Worm (Caenorhabditis elegans) whole organism, L4 larva: ENCODE data around the gene clec-148.

ENCODE experiments used
- F10B5.3 ChIP-seq: sonication (generic microtip); optimal IDR thresholded peaks from 2 replicates; lab custom pipeline; 2016; ENCODE audit warnings: mild to moderate bottlenecking, missing genetic modification characterization, missing compliant biosample characterization
- F44E2.7 ChIP-seq: fragments of 200-800 bp; sonication (Bioruptor generic); IDR thresholded peaks from 2 replicates; pipeline ENCODE4 v2.1.2; 2022; ENCODE audit warnings: missing genetic modification characterization, missing compliant biosample characterization
- R02D3.7 ChIP-seq: fragments of 150-350 bp; sonication (generic microtip); optimal IDR thresholded peaks from 3 replicates; lab custom pipeline; 2014; ENCODE audit warnings: missing biosample characterization, missing genetic modification characterization
- Y48G9A.11 ChIP-seq: fragments of 200-800 bp; sonication (Bioruptor generic); IDR thresholded peaks from 2 replicates; pipeline ENCODE4 v1.3.6; 2022; ENCODE audit warnings: missing genetic modification reagents, missing genetic modification characterization, missing compliant biosample characterization
- Y5F2A.4 ChIP-seq: fragments of 200-800 bp; sonication (Bioruptor generic); optimal IDR thresholded peaks from 2 replicates; lab custom pipeline; 2018; ENCODE audit warnings: mild to moderate bottlenecking, missing genetic modification characterization, missing compliant biosample characterization
- Y75B8A.6 ChIP-seq: fragments of 200-800 bp; sonication (Bioruptor generic); IDR thresholded peaks from 2 replicates; pipeline ENCODE4 v1.3.6; 2022; ENCODE audit warnings: missing genetic modification reagents, missing genetic modification characterization, missing compliant biosample characterization
- arid-1 ChIP-seq: fragments of 200-800 bp; sonication (Bioruptor generic); conservative IDR thresholded peaks from 2 replicates; pipeline ENCODE4 v1.3.6; 2022; ENCODE audit warnings: missing genetic modification reagents, missing genetic modification characterization, missing compliant biosample characterization
- attf-4 ChIP-seq: sonication (generic microtip); optimal IDR thresholded peaks from 3 replicates; lab custom pipeline; 2017; ENCODE audit warnings: missing biosample characterization, missing genetic modification characterization
- ceh-32 ChIP-seq: sonication (generic microtip); optimal IDR thresholded peaks from 2 replicates; lab custom pipeline; 2016; ENCODE audit warnings: mild to moderate bottlenecking, missing genetic modification characterization, missing compliant biosample characterization; ENCODE audit not compliant: poor library complexity
- ceh-62 ChIP-seq: sonication (generic microtip); optimal IDR thresholded peaks from 2 replicates; lab custom pipeline; 2017; ENCODE audit warnings: missing biosample characterization, missing genetic modification characterization
- cey-2 ChIP-seq: sonication (generic microtip); optimal IDR thresholded peaks from 3 replicates; lab custom pipeline; 2017; ENCODE audit warnings: missing genetic modification characterization, mild to moderate bottlenecking, missing compliant biosample characterization, antibody characterized with exemption, borderline replicate concordance; ENCODE audit not compliant: insufficient read depth
- daf-16 ChIP-seq, 3 experiments: sonication (generic microtip); optimal IDR thresholded peaks; 2 replicates each; lab custom pipeline; 2016 to 2017; ENCODE audit warnings: missing genetic modification characterization in 3 of 3, missing genetic modification reagents in 3 of 3, mild to moderate bottlenecking in 2 of 3, missing compliant biosample characterization in 2 of 3, missing biosample characterization in 1 of 3, moderate library complexity in 1 of 3
- daf-8 ChIP-seq: fragments of 200-800 bp; sonication (Bioruptor generic); IDR thresholded peaks from 2 replicates; pipeline ENCODE4 v1.3.6; 2022; ENCODE audit warnings: missing genetic modification characterization, missing compliant biosample characterization
- dmd-6 ChIP-seq: fragments of 200-800 bp; sonication (Bioruptor generic); IDR thresholded peaks from 2 replicates; pipeline ENCODE4 v1.3.6; 2022; ENCODE audit warnings: missing genetic modification reagents, missing genetic modification characterization, missing compliant biosample characterization
- dmd-8 ChIP-seq: fragments of 200-800 bp; sonication (Bioruptor generic); IDR thresholded peaks from 2 replicates; pipeline ENCODE4 v1.3.6; 2022; ENCODE audit warnings: missing genetic modification characterization, missing compliant biosample characterization
- dpl-1 ChIP-seq: fragments of 150-350 bp; optimal IDR thresholded peaks from 2 replicates; lab custom pipeline; 2014; ENCODE audit warnings: missing biosample characterization, missing genetic modification reagents, missing genetic modification characterization
- dve-1 ChIP-seq: sonication (generic microtip); optimal IDR thresholded peaks from 2 replicates; lab custom pipeline; 2017; ENCODE audit warnings: antibody characterized with exemption, mild to moderate bottlenecking, missing genetic modification characterization, missing compliant biosample characterization; ENCODE audit not compliant: insufficient read depth
- egl-27 ChIP-seq: sonication (generic microtip); optimal IDR thresholded peaks from 3 replicates; lab custom pipeline; 2017; ENCODE audit warnings: missing biosample characterization, missing genetic modification reagents, missing genetic modification characterization
- egl-43 ChIP-seq: fragments of 200-800 bp; sonication (Bioruptor generic); IDR thresholded peaks from 2 replicates; pipeline ENCODE4 v1.3.6; 2022; ENCODE audit warnings: missing genetic modification reagents, missing genetic modification characterization, missing compliant biosample characterization
- fos-1 ChIP-seq: fragments of 150-350 bp; optimal IDR thresholded peaks from 2 replicates; lab custom pipeline; 2014; ENCODE audit warnings: missing biosample characterization, missing genetic modification characterization
- hlh-11 ChIP-seq: fragments of 200-800 bp; sonication (Bioruptor generic); optimal IDR thresholded peaks from 2 replicates; lab custom pipeline; 2018; ENCODE audit warnings: mild to moderate bottlenecking, missing genetic modification characterization, missing compliant biosample characterization
- hlh-30 ChIP-seq: sonication (generic microtip); optimal IDR thresholded peaks from 2 replicates; lab custom pipeline; 2017; ENCODE audit warnings: antibody characterized with exemption, mild to moderate bottlenecking, missing genetic modification characterization, missing compliant biosample characterization; ENCODE audit not compliant: insufficient read depth
- hmg-1.1 ChIP-seq: fragments of 200-800 bp; sonication (Bioruptor generic); IDR thresholded peaks from 2 replicates; pipeline ENCODE4 v1.3.6; 2022; ENCODE audit warnings: missing genetic modification reagents, missing genetic modification characterization, missing compliant biosample characterization
- lin-15B ChIP-seq: fragments of 150-350 bp; sonication (generic microtip); optimal IDR thresholded peaks from 3 replicates; lab custom pipeline; 2014; ENCODE audit warnings: missing biosample characterization, missing genetic modification characterization
- lin-29 ChIP-seq: fragments of 200-800 bp; sonication (Bioruptor generic); IDR thresholded peaks from 2 replicates; pipeline ENCODE4 v1.3.6; 2022; ENCODE audit warnings: missing genetic modification reagents, missing genetic modification characterization, missing compliant biosample characterization
- lin-38 ChIP-seq: fragments of 200-800 bp; sonication (Bioruptor generic); IDR thresholded peaks from 2 replicates; pipeline ENCODE4 v1.3.6; 2022; ENCODE audit warnings: missing genetic modification reagents, missing genetic modification characterization, missing compliant biosample characterization
- lin-39 ChIP-seq: fragments of 150-350 bp; optimal IDR thresholded peaks from 2 replicates; lab custom pipeline; 2014; ENCODE audit warnings: missing biosample characterization, missing genetic modification reagents, missing genetic modification characterization
- madf-9 ChIP-seq: fragments of 200-800 bp; sonication (Bioruptor generic); conservative IDR thresholded peaks from 2 replicates; pipeline ENCODE4 v1.3.6; 2022; ENCODE audit warnings: missing genetic modification reagents, missing genetic modification characterization, missing compliant biosample characterization
- mdl-1 ChIP-seq, 2 experiments: fragments of 150-350 bp in 1 of 2; sonication (generic microtip) in 1 of 2; optimal IDR thresholded peaks; 2 replicates each; lab custom pipeline; 2014 to 2017; ENCODE audit warnings: missing biosample characterization in 2 of 2, missing genetic modification characterization in 2 of 2
- mep-1 ChIP-seq: fragments of 150-350 bp; sonication (generic microtip); optimal IDR thresholded peaks from 3 replicates; lab custom pipeline; 2014; ENCODE audit warnings: missing biosample characterization, missing genetic modification characterization
- mxl-2 ChIP-seq: fragments of 200-800 bp; sonication (Bioruptor generic); conservative IDR thresholded peaks from 2 replicates; pipeline ENCODE4 v1.3.6; 2022; ENCODE audit warnings: missing genetic modification reagents, missing genetic modification characterization, missing compliant biosample characterization
- nhr-10 ChIP-seq: fragments of 150-350 bp; optimal IDR thresholded peaks from 2 replicates; lab custom pipeline; 2014; ENCODE audit warnings: missing biosample characterization, missing genetic modification characterization
- nhr-25 ChIP-seq: sonication (generic microtip); optimal IDR thresholded peaks from 2 replicates; lab custom pipeline; 2017; ENCODE audit warnings: missing genetic modification characterization, mild to moderate bottlenecking, missing compliant biosample characterization, antibody characterized with exemption, moderate library complexity, borderline replicate concordance; ENCODE audit not compliant: insufficient read depth
- nhr-41 ChIP-seq: fragments of 200-800 bp; sonication (Bioruptor generic); IDR thresholded peaks from 2 replicates; pipeline ENCODE4 v1.3.6; 2022; ENCODE audit warnings: missing genetic modification reagents, missing genetic modification characterization, missing compliant biosample characterization
- nhr-77 ChIP-seq: fragments of 150-350 bp; optimal IDR thresholded peaks from 2 replicates; lab custom pipeline; 2014; ENCODE audit warnings: missing biosample characterization, missing genetic modification characterization
- pha-4 ChIP-seq, 2 experiments: fragments of 150-350 bp in 1 of 2; fragments of 200-800 bp in 1 of 2; sonication (Bioruptor generic) in 1 of 2; IDR thresholded peaks in 1 of 2; optimal IDR thresholded peaks in 1 of 2; 2 replicates each; pipeline versions ENCODE4 v1.3.6 to Lab custom; 2014 to 2022; ENCODE audit warnings: missing genetic modification characterization in 2 of 2, missing genetic modification reagents in 2 of 2, missing biosample characterization in 1 of 2, missing compliant biosample characterization in 1 of 2
- php-3 ChIP-seq: fragments of 200-800 bp; sonication (Bioruptor generic); IDR thresholded peaks from 2 replicates; pipeline ENCODE4 v1.3.6; 2022; ENCODE audit warnings: missing genetic modification reagents, missing genetic modification characterization, missing compliant biosample characterization
- pqm-1 ChIP-seq: sonication (generic microtip); optimal IDR thresholded peaks from 2 replicates; lab custom pipeline; 2017; ENCODE audit warnings: missing biosample characterization, missing genetic modification characterization
- saeg-2 ChIP-seq: fragments of 200-800 bp; sonication (Bioruptor generic); IDR thresholded peaks from 2 replicates; pipeline ENCODE4 v1.3.6; 2022; ENCODE audit warnings: missing genetic modification reagents, missing genetic modification characterization, missing compliant biosample characterization
- sdz-12 ChIP-seq: fragments of 200-800 bp; sonication (Bioruptor generic); optimal IDR thresholded peaks from 2 replicates; lab custom pipeline; 2018; ENCODE audit warnings: mild to moderate bottlenecking, missing genetic modification characterization, missing compliant biosample characterization
- set-16 ChIP-seq: fragments of 200-800 bp; sonication (Bioruptor generic); IDR thresholded peaks from 2 replicates; pipeline ENCODE4 v1.3.6; 2022; ENCODE audit warnings: missing genetic modification reagents, missing genetic modification characterization, missing compliant biosample characterization
- vab-7 ChIP-seq: fragments of 200-800 bp; sonication (Bioruptor generic); IDR thresholded peaks from 2 replicates; pipeline ENCODE4 v1.3.6; 2022; ENCODE audit warnings: missing genetic modification reagents, missing genetic modification characterization, missing compliant biosample characterization
- zag-1 ChIP-seq: fragments of 150-350 bp; optimal IDR thresholded peaks from 2 replicates; lab custom pipeline; 2014; ENCODE audit warnings: missing biosample characterization, missing genetic modification characterization
- zfp-2 ChIP-seq: sonication (generic microtip); optimal IDR thresholded peaks from 2 replicates; lab custom pipeline; 2016; ENCODE audit warnings: mild to moderate bottlenecking, missing genetic modification characterization, missing compliant biosample characterization
- ztf-11 ChIP-seq: fragments of 150-350 bp; optimal IDR thresholded peaks from 2 replicates; lab custom pipeline; 2014; ENCODE audit warnings: missing biosample characterization, missing genetic modification characterization
- ztf-7 ChIP-seq: fragments of 150-350 bp; optimal IDR thresholded peaks from 2 replicates; lab custom pipeline; 2014; ENCODE audit warnings: missing biosample characterization, missing genetic modification characterization

The clec-148 gene

ce11 chrIII:134194-134593 lies 41.4 kb downstream of the clec-148 start, which contains the start of gene pals-25:
pals-25 (plus strand) TSS chrIII:134494.
- TF ChIP-seq mxl-2 (GFP tag; lab: Robert Waterston, UW) (no peak), saeg-2 (no peak), Y5F2A.4 (GFP tag; lab: Kevin White, UChicago) (no peak), mdl-1 (tag; optimal IDR thresholded peaks at IDR 0.05; lab: Kevin White, UChicago) (no peak), pha-4 (GFP tag; IDR thresholded peaks at IDR 0.05; lab: Robert Waterston, UW) (no peak), pha-4 (tag; optimal IDR thresholded peaks at IDR 0.05; lab: Kevin White, UChicago) (no peak), ceh-32 (no peak), F10B5.3 (no peak)

ce11 chrIII:132118-132517 lies 43.5 kb downstream of the clec-148 start, which contains the start of gene pals-22:
pals-22 (plus strand) TSS chrIII:132418.
- TF ChIP-seq lin-38 (no peak), vab-7 (GFP tag; lab: Robert Waterston, UW) (no peak), egl-27 (no peak), nhr-10 (tag; lab: Kevin White, UChicago) (no peak), lin-39 (no peak)

DNA sequence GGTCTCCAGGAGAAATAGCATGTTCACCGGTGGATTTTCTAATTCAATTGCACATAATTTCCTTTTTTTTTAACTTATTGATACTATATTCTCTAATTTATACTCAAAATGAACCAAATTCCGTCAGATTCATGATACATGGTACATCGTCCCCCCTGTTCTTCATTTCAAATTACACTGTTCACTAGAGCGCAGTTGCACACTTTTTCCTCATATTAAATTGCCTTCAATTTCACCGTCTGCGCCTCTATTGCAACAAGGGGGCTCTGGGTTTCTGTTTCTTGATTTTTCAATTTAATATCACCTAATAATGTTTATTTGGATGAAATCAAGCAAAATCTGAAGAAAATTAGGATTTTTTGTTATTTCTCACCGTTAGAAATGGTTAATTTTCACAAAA lies 44.0 kb downstream of the clec-148 start:
- TF ChIP-seq dmd-8 (no peak), egl-27 (no peak), daf-16 (GFP tag; optimal IDR thresholded peaks at IDR 0.05; lab: Kevin White, UChicago) (no peak), daf-16 (tag; optimal IDR thresholded peaks at IDR 0.05; lab: Kevin White, UChicago) (peak; percentile 63), mep-1 (tag; lab: Kevin White, UChicago) (no peak), cey-2 (tag; lab: Kevin White, UChicago) (no peak), dmd-6 (GFP tag; lab: Robert Waterston, UW) (no peak), nhr-77 (tag; lab: Kevin White, UChicago) (peak; percentile 8), dpl-1 (GFP tag; lab: Kevin White, UChicago) (peak; percentile 50), R02D3.7 (tag; lab: Kevin White, UChicago) (no peak), F44E2.7 (no peak), vab-7 (GFP tag; lab: Robert Waterston, UW) (no peak), arid-1 (GFP tag; lab: Robert Waterston, UW) (no peak), zfp-2 (tag; lab: Kevin White, UChicago) (no peak), nhr-25 (no peak), lin-29 (GFP tag; lab: Robert Waterston, UW) (no peak), hlh-30 (tag; lab: Kevin White, UChicago) (peak; percentile 36), zag-1 (no peak), lin-15B (tag; lab: Kevin White, UChicago) (no peak), ztf-7 (tag; lab: Kevin White, UChicago) (no peak), pqm-1 (tag; lab: Kevin White, UChicago) (no peak), sdz-12 (no peak), madf-9 (GFP tag; lab: Robert Waterston, UW) (no peak), F10B5.3 (no peak), attf-4 (tag; lab: Kevin White, UChicago) (no peak), daf-8 (GFP tag; lab: Robert Waterston, UW) (no peak), nhr-10 (tag; lab: Kevin White, UChicago) (no peak), Y48G9A.11 (no peak), fos-1 (tag; lab: Kevin White, UChicago) (no peak), egl-43 (GFP tag; lab: Robert Waterston, UW) (no peak), ztf-11 (tag; lab: Kevin White, UChicago) (no peak), dve-1 (peak; percentile 81), ceh-62 (no peak), hmg-1.1 (peak; percentile 26; the same call in 1 of the 2 replicates), hlh-11 (tag; lab: Kevin White, UChicago) (peak; percentile 10), Y75B8A.6 (no peak), set-16 (GFP tag; lab: Robert Waterston, UW) (no peak), php-3 (no peak), nhr-41 (GFP tag; lab: Robert Waterston, UW) (no peak)
